Fruit fly (Drosophila melanogaster) whole organism, embryonic: ENCODE data around the gene Acp65Aa.

ENCODE experiments used
- ATbp ChIP-seq: fragments of 200-800 bp; sonication (Bioruptor generic); optimal IDR thresholded peaks from 2 replicates; lab custom pipeline; 2017; ENCODE audit warnings: missing biosample characterization, mild to moderate bottlenecking, missing genetic modification characterization, missing genetic modification reagents
- B-H2 ChIP-seq: fragments of 200-800 bp; sonication (Bioruptor generic); optimal IDR thresholded peaks from 2 replicates; lab custom pipeline; 2018; ENCODE audit warnings: missing biosample characterization, mild to moderate bottlenecking, missing genetic modification characterization
- Bgb ChIP-seq: fragments of 200-800 bp; sonication (Bioruptor generic); IDR thresholded peaks from 2 replicates; pipeline ENCODE4 v1.3.6; 2022; ENCODE audit warnings: missing biosample characterization, missing genetic modification characterization; ENCODE audit not compliant: partially characterized antibody
- CG10274 ChIP-seq: fragments of 200-800 bp; sonication (Bioruptor generic); optimal IDR thresholded peaks from 3 replicates; lab custom pipeline; 2017; ENCODE audit warnings: missing biosample characterization, mild to moderate bottlenecking, missing genetic modification characterization
- CG12155 ChIP-seq: fragments of 200-800 bp; sonication (Bioruptor generic); optimal IDR thresholded peaks from 3 replicates; lab custom pipeline; 2016; ENCODE audit warnings: missing biosample characterization, missing genetic modification characterization
- CG12236 ChIP-seq: fragments of 200-800 bp; sonication (Bioruptor generic); optimal IDR thresholded peaks from 2 replicates; lab custom pipeline; 2016; ENCODE audit warnings: missing biosample characterization, missing genetic modification characterization
- CG12659 ChIP-seq: fragments of 200-800 bp; sonication (Bioruptor generic); optimal IDR thresholded peaks from 3 replicates; lab custom pipeline; 2017; ENCODE audit warnings: mild to moderate bottlenecking, missing biosample characterization, missing genetic modification reagents, missing genetic modification characterization
- CG13424 ChIP-seq: fragments of 200-800 bp; sonication (Bioruptor generic); optimal IDR thresholded peaks from 2 replicates; lab custom pipeline; 2019; ENCODE audit warnings: missing biosample characterization, mild to moderate bottlenecking, missing genetic modification characterization, moderate library complexity
- CG13775 ChIP-seq: fragments of 200-800 bp; sonication (Bioruptor generic); optimal IDR thresholded peaks from 3 replicates; lab custom pipeline; 2017; ENCODE audit warnings: missing biosample characterization, mild to moderate bottlenecking, missing genetic modification characterization
- CG15601 ChIP-seq: fragments of 200-800 bp; sonication (Bioruptor generic); optimal IDR thresholded peaks from 3 replicates; lab custom pipeline; 2019; ENCODE audit warnings: missing biosample characterization, mild to moderate bottlenecking, missing genetic modification characterization, moderate library complexity
- CG15696 ChIP-seq: fragments of 200-800 bp; sonication (Bioruptor generic); optimal IDR thresholded peaks from 2 replicates; lab custom pipeline; 2019; ENCODE audit warnings: missing biosample characterization, mild to moderate bottlenecking, missing genetic modification characterization, moderate library complexity
- CG17186 ChIP-seq: fragments of 200-800 bp; sonication (Bioruptor generic); optimal IDR thresholded peaks from 3 replicates; lab custom pipeline; 2017; ENCODE audit warnings: missing biosample characterization, missing genetic modification reagents, missing genetic modification characterization
- CG17802 ChIP-seq: fragments of 200-800 bp; sonication (Bioruptor generic); optimal IDR thresholded peaks from 2 replicates; lab custom pipeline; 2018; ENCODE audit warnings: missing biosample characterization, mild to moderate bottlenecking, missing genetic modification characterization, moderate library complexity
- CG2116 ChIP-seq: fragments of 200-800 bp; sonication (Bioruptor generic); optimal IDR thresholded peaks from 3 replicates; lab custom pipeline; 2018; ENCODE audit warnings: missing biosample characterization, mild to moderate bottlenecking, missing genetic modification characterization
- CG2120 ChIP-seq: fragments of 200-800 bp; sonication (Bioruptor generic); optimal IDR thresholded peaks from 3 replicates; lab custom pipeline; 2016; ENCODE audit warnings: missing biosample characterization, missing genetic modification characterization
- CG30403 ChIP-seq: fragments of 200-800 bp; sonication (Bioruptor generic); optimal IDR thresholded peaks from 3 replicates; lab custom pipeline; 2016; ENCODE audit warnings: missing biosample characterization, missing genetic modification characterization
- CG4328 ChIP-seq: fragments of 200-800 bp; sonication (Bioruptor generic); optimal IDR thresholded peaks from 3 replicates; lab custom pipeline; 2017; ENCODE audit warnings: missing biosample characterization, missing genetic modification reagents, missing genetic modification characterization
- CG6654 ChIP-seq: fragments of 200-800 bp; sonication (Bioruptor generic); optimal IDR thresholded peaks from 2 replicates; lab custom pipeline; 2017; ENCODE audit warnings: missing biosample characterization, mild to moderate bottlenecking, missing genetic modification characterization
- CG7963 ChIP-seq: fragments of 200-800 bp; sonication (Bioruptor generic); IDR thresholded peaks from 3 replicates; pipeline ENCODE4 v1.3.6; 2022; ENCODE audit warnings: missing biosample characterization, missing genetic modification characterization; ENCODE audit not compliant: partially characterized antibody
- Doc3 ChIP-seq: fragments of 200-800 bp; sonication (Bioruptor generic); IDR thresholded peaks from 3 replicates; pipeline ENCODE4 v1.3.6; 2022; ENCODE audit warnings: missing biosample characterization, missing genetic modification characterization; ENCODE audit not compliant: partially characterized antibody
- Dp ChIP-seq: fragments of 200-800 bp; sonication (Bioruptor generic); optimal IDR thresholded peaks from 2 replicates; lab custom pipeline; 2018; ENCODE audit warnings: missing biosample characterization, mild to moderate bottlenecking, missing genetic modification characterization, moderate library complexity
- Dref ChIP-seq: fragments of 200-800 bp; sonication (Bioruptor generic); IDR thresholded peaks from 2 replicates; pipeline ENCODE4 v1.3.6; 2022; ENCODE audit warnings: missing biosample characterization, missing genetic modification characterization
- E2f2 ChIP-seq: fragments of 200-800 bp; sonication (Bioruptor generic); IDR thresholded peaks from 2 replicates; pipeline ENCODE4 v1.3.6; 2022; ENCODE audit warnings: missing biosample characterization, missing genetic modification characterization
- HLH4C ChIP-seq: fragments of 200-800 bp; sonication (Bioruptor generic); IDR thresholded peaks from 3 replicates; pipeline ENCODE4 v1.3.6; 2022; ENCODE audit warnings: missing biosample characterization, missing genetic modification characterization; ENCODE audit not compliant: partially characterized antibody
- HmgZ ChIP-seq: fragments of 200-800 bp; sonication (Bioruptor generic); optimal IDR thresholded peaks from 2 replicates; lab custom pipeline; 2018; ENCODE audit warnings: missing biosample characterization, mild to moderate bottlenecking, missing genetic modification characterization
- Hr3 ChIP-seq: fragments of 200-800 bp; sonication (Bioruptor generic); optimal IDR thresholded peaks from 3 replicates; lab custom pipeline; 2016; ENCODE audit warnings: missing biosample characterization, missing genetic modification characterization
- Hsf ChIP-seq: fragments of 200-800 bp; sonication (Bioruptor generic); optimal IDR thresholded peaks from 3 replicates; lab custom pipeline; 2016; ENCODE audit warnings: missing biosample characterization, missing genetic modification characterization
- Max ChIP-seq: fragments of 200-800 bp; sonication (Bioruptor generic); optimal IDR thresholded peaks from 2 replicates; lab custom pipeline; 2016; ENCODE audit warnings: missing biosample characterization, mild to moderate bottlenecking, missing genetic modification characterization
- Scr ChIP-seq: fragments of 200-800 bp; sonication (Bioruptor generic); IDR thresholded peaks from 2 replicates; pipeline ENCODE4 v1.3.6; 2022; ENCODE audit warnings: missing biosample characterization, missing genetic modification characterization; ENCODE audit not compliant: partially characterized antibody
- Sin3A ChIP-seq: fragments of >200 bp; optimal IDR thresholded peaks from 2 replicates; lab custom pipeline; 2018
- Stat92E ChIP-seq, 3 experiments: fragments of >200 bp in 2 of 3; fragments of 200-800 bp in 1 of 3; sonication (Bioruptor generic) in 1 of 3; optimal IDR thresholded peaks; 2 replicates each; lab custom pipeline; 2017 to 2019; ENCODE audit warnings: missing biosample characterization in 3 of 3, missing genetic modification characterization in 3 of 3, mild to moderate bottlenecking in 1 of 3, moderate library complexity in 1 of 3
- amos ChIP-seq: fragments of 200-800 bp; sonication (Bioruptor generic); IDR thresholded peaks from 2 replicates; pipeline ENCODE4 v1.3.6; 2022; ENCODE audit warnings: missing biosample characterization, missing genetic modification characterization; ENCODE audit not compliant: partially characterized antibody
- bcd ChIP-seq: fragments of 200-800 bp; sonication (Bioruptor generic); optimal IDR thresholded peaks from 2 replicates; lab custom pipeline; 2017; ENCODE audit warnings: missing biosample characterization, mild to moderate bottlenecking, missing genetic modification characterization
- fd3F ChIP-seq: fragments of 200-800 bp; sonication (Bioruptor generic); optimal IDR thresholded peaks from 2 replicates; lab custom pipeline; 2018; ENCODE audit warnings: missing biosample characterization, mild to moderate bottlenecking, missing genetic modification characterization, moderate library complexity
- hb ChIP-seq: fragments of 200-800 bp; sonication (Bioruptor generic); IDR thresholded peaks from 3 replicates; pipeline ENCODE4 v1.3.6; 2022; ENCODE audit warnings: missing biosample characterization, missing genetic modification characterization; ENCODE audit not compliant: partially characterized antibody
- hbn ChIP-seq: fragments of 200-800 bp; sonication (Bioruptor generic); IDR thresholded peaks from 2 replicates; pipeline ENCODE4 v1.3.6; 2022; ENCODE audit warnings: missing biosample characterization, missing genetic modification characterization; ENCODE audit not compliant: partially characterized antibody
- hkb ChIP-seq, 2 experiments: fragments of 200-800 bp in 1 of 2; fragments of >200 bp in 1 of 2; sonication (Bioruptor generic) in 1 of 2; IDR thresholded peaks in 1 of 2; optimal IDR thresholded peaks in 1 of 2; 2 replicates each; pipeline versions ENCODE4 v1.3.6 to Lab custom; 2017 to 2022; ENCODE audit warnings: missing biosample characterization in 1 of 2, missing genetic modification characterization in 1 of 2
- jigr1 ChIP-seq: fragments of 200-800 bp; sonication (Bioruptor generic); IDR thresholded peaks from 3 replicates; pipeline ENCODE4 v1.3.6; 2022; ENCODE audit warnings: missing biosample characterization, missing genetic modification characterization
- lilli ChIP-seq: fragments of 200-800 bp; sonication (Bioruptor generic); optimal IDR thresholded peaks from 3 replicates; lab custom pipeline; 2016; ENCODE audit warnings: missing biosample characterization, missing genetic modification characterization
- mld ChIP-seq: fragments of 200-800 bp; sonication (Bioruptor generic); IDR thresholded peaks from 3 replicates; pipeline ENCODE4 v1.3.6; 2022; ENCODE audit warnings: missing biosample characterization, missing genetic modification characterization; ENCODE audit not compliant: partially characterized antibody
- phol ChIP-seq: fragments of 200-800 bp; sonication (Bioruptor generic); optimal IDR thresholded peaks from 3 replicates; lab custom pipeline; 2018; ENCODE audit warnings: missing biosample characterization, mild to moderate bottlenecking, missing genetic modification characterization, moderate library complexity
- prd ChIP-seq, 3 experiments: fragments of >200 bp in 2 of 3; fragments of 200-800 bp in 1 of 3; sonication (Bioruptor generic) in 1 of 3; optimal IDR thresholded peaks in 2 of 3; IDR thresholded peaks in 1 of 3; 2 replicates in 2 of 3; 3 replicates in 1 of 3; pipeline versions ENCODE4 v1.3.6 to Lab custom; 2017 to 2022; ENCODE audit warnings: missing biosample characterization in 1 of 3, missing genetic modification characterization in 1 of 3
- sna ChIP-seq: fragments of 200-800 bp; sonication (Bioruptor generic); IDR thresholded peaks from 2 replicates; pipeline ENCODE4 v1.3.6; 2022; ENCODE audit warnings: missing biosample characterization, missing genetic modification characterization; ENCODE audit not compliant: partially characterized antibody
- tna ChIP-seq: fragments of 200-800 bp; sonication (Bioruptor generic); IDR thresholded peaks from 2 replicates; pipeline ENCODE4 v1.3.6; 2022; ENCODE audit warnings: missing biosample characterization, missing genetic modification characterization; ENCODE audit not compliant: partially characterized antibody
- trem ChIP-seq: fragments of 200-800 bp; optimal IDR thresholded peaks from 3 replicates; lab custom pipeline; 2019; ENCODE audit warnings: missing biosample characterization, mild to moderate bottlenecking, missing genetic modification characterization, moderate library complexity
- wek ChIP-seq: fragments of 200-800 bp; sonication (Bioruptor generic); optimal IDR thresholded peaks from 3 replicates; lab custom pipeline; 2018; ENCODE audit warnings: missing biosample characterization, mild to moderate bottlenecking, missing genetic modification characterization, moderate library complexity
- zen ChIP-seq: fragments of 200-800 bp; sonication (Bioruptor generic); optimal IDR thresholded peaks from 3 replicates; lab custom pipeline; 2018; ENCODE audit warnings: missing biosample characterization, mild to moderate bottlenecking, missing genetic modification characterization, moderate library complexity

Acp65Aa gene

DNA sequence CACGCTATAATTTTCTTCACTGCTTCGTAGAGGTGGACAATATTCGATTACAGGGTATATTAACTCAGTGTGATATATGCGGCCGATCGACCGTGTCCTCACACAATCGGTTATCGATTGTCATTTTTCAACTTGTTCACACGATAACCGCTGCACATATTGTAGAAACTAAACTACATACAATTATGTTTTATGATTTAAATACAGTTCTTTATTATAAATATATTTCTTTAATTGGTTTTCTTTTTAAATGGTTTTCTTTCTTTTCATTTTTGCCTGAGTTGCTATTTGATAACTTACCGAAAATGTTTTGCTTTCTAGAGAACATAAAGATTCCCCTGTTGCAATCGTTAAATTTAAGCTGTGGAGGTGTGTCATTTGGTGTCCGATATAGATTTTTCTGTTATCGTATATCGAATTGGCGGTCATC lies 21.3 kb upstream of the Acp65Aa start, which contains the start of the genes fmt and CG7376:
Gene fmt (minus strand): TSS at position 55 of the 430 bp plus-strand sequence.
Gene CG7376 (plus strand): TSS at position 423 of the 430 bp plus-strand sequence.
- peak; percentile 63 for TF ChIP-seq Max (GFP tag; lab: Kevin White, UChicago)
- peak; percentile 34 for TF ChIP-seq lilli (GFP tag; lab: Kevin White, UChicago)
- TF ChIP-seq fd3F (GFP tag; lab: Kevin White, UChicago): peak; percentile 37
- TF ChIP-seq Dp: peak; percentile 64
- TF ChIP-seq CG4328: peak; percentile 11
- TF ChIP-seq CG15696 (tag; lab: Kevin White, UChicago): peak; percentile 34
- TF ChIP-seq CG12659: peak; percentile 80
- TF ChIP-seq mld: peak; percentile 61; the same call in 2 of the 3 replicates
- TF ChIP-seq HLH4C (GFP tag; lab: Robert Waterston, UW): peak; percentile 95
- peak; percentile 68 for TF ChIP-seq phol
- peak; percentile 48 for TF ChIP-seq CG30403
- TF ChIP-seq E2f2: peak; percentile 65
- TF ChIP-seq Hr3 (GFP tag; lab: Kevin White, UChicago): peak; percentile 39
- TF ChIP-seq CG6654 (GFP tag; lab: Kevin White, UChicago): no peak
- TF ChIP-seq CG15601: no peak
- peak; percentile 37 for TF ChIP-seq hkb (optimal IDR thresholded peaks at IDR 0.05; lab: Kevin White, UChicago)
- no peak for TF ChIP-seq hkb (GFP tag; IDR thresholded peaks at IDR 0.05; lab: Robert Waterston, UW)
- peak; percentile 72 for TF ChIP-seq trem (tag; lab: Kevin White, UChicago)
- TF ChIP-seq Sin3A (lab: Kevin White, UChicago): peak; percentile 14
- TF ChIP-seq CG17186 (GFP tag; lab: Kevin White, UChicago): peak; percentile 39
- TF ChIP-seq CG13775: peak; percentile 49
- TF ChIP-seq HmgZ (tag; lab: Kevin White, UChicago): peak; percentile 23
- TF ChIP-seq CG12236 (GFP tag; lab: Kevin White, UChicago): no peak
- TF ChIP-seq CG2120 (GFP tag; lab: Kevin White, UChicago): peak; percentile 43
- peak; percentile 71 for TF ChIP-seq Bgb (GFP tag; lab: Robert Waterston, UW)
- TF ChIP-seq jigr1 (GFP tag; lab: Robert Waterston, UW): no peak
- no peak for TF ChIP-seq ATbp (GFP tag; lab: Kevin White, UChicago)
- peak; percentile 43 for TF ChIP-seq B-H2 (GFP tag; lab: Kevin White, UChicago)
- TF ChIP-seq zen: peak; percentile 59
- peak; percentile 63 for TF ChIP-seq amos (GFP tag; lab: Robert Waterston, UW)
- 0 out of 3 replicates have a peak, but pooled peaks have one; percentile 47 for TF ChIP-seq Doc3 (GFP tag; lab: Robert Waterston, UW)
- peak; percentile 84 for TF ChIP-seq tna (GFP tag; lab: Robert Waterston, UW)
- no peak for TF ChIP-seq wek (GFP tag; lab: Kevin White, UChicago)
- TF ChIP-seq hbn (GFP tag; lab: Robert Waterston, UW): peak; percentile 40; the same call in 1 of the 2 replicates
- peak; percentile 86 for TF ChIP-seq hb (GFP tag; lab: Robert Waterston, UW)
- peak; percentile 56 for TF ChIP-seq CG17802 (tag; lab: Kevin White, UChicago)
- peak; percentile 75 for TF ChIP-seq sna (GFP tag; lab: Robert Waterston, UW)
- TF ChIP-seq CG12155 (GFP tag; lab: Kevin White, UChicago): peak; percentile 49
- no peak for TF ChIP-seq prd (optimal IDR thresholded peaks at IDR 0.05; lab: Kevin White, UChicago)
- peak; percentile 35; the same call in 1 of the 3 replicates for TF ChIP-seq prd (GFP tag; IDR thresholded peaks at IDR 0.05; lab: Robert Waterston, UW)
- peak; percentile 20 for TF ChIP-seq Hsf
- peak; percentile 93 for TF ChIP-seq CG2116 (GFP tag; lab: Kevin White, UChicago)
- TF ChIP-seq CG10274 (GFP tag; lab: Kevin White, UChicago): no peak
- peak; percentile 58 for TF ChIP-seq CG13424 (tag; lab: Kevin White, UChicago)
- peak; percentile 88 for TF ChIP-seq Dref (GFP tag; lab: Robert Waterston, UW)
- peak; percentile 85 for TF ChIP-seq CG7963 (GFP tag; lab: Robert Waterston, UW)
- TF ChIP-seq bcd: no peak
- TF ChIP-seq Stat92E (GFP tag; optimal IDR thresholded peaks at IDR 0.05; lab: Kevin White, UChicago): peak in 1 of 3 experiments; percentile 64
- TF ChIP-seq Scr (GFP tag; lab: Robert Waterston, UW): peak; percentile 80
